Fruit fly (Drosophila melanogaster): ENCODE data around the gene CG9215.

The CG9215 gene

DNA sequence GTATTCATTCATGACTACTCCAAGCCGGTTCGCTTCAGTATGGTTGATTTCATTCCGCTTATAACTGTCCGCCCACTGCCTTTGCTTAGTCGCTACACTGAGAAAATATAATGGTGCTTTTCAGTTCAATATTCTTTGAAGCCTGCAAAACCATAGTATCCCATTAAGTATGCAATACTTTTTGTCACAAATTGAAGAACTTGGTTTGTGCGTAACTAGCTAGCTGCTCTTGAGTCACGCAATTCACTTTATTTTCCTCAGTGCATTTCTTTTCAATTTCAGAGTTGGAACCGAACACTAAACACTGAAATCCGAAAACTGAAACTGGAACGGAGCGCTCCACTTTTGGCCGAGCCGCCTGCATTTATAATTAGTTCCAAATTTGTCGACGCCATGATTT lies 17.0 kb upstream of the CG9215 start (continued):
- TF ChIP-seq CG15269 (tag; optimal IDR thresholded peaks at IDR 0.05): peak; percentile 74
- peak; percentile 74 for TF ChIP-seq CG17328 (GFP tag; IDR thresholded peaks at IDR 0.05)
- TF ChIP-seq Atf-2 (GFP tag; optimal IDR thresholded peaks at IDR 0.05): peak; percentile 32
- TF ChIP-seq CG12104 (GFP tag; optimal IDR thresholded peaks at IDR 0.05): no peak
- peak; percentile 68 for TF ChIP-seq grau (tag; optimal IDR thresholded peaks at IDR 0.05)
- peak; percentile 31 for TF ChIP-seq CG31365 (tag; optimal IDR thresholded peaks at IDR 0.05)
- TF ChIP-seq tna (GFP tag; IDR thresholded peaks at IDR 0.05; ENCODE audit: partially characterized antibody): no peak
- no peak for TF ChIP-seq mirr (GFP tag; optimal IDR thresholded peaks at IDR 0.05)
- TF ChIP-seq CG4404 (GFP tag; IDR thresholded peaks at IDR 0.05): 0 out of 2 replicates have a peak, but pooled peaks have one; percentile 17
- TF ChIP-seq Awh (GFP tag; IDR thresholded peaks at IDR 0.05): no peak
- TF ChIP-seq Nf-YB (GFP tag; optimal IDR thresholded peaks at IDR 0.05): no peak
- no peak for TF ChIP-seq Lhr (GFP tag; optimal IDR thresholded peaks at IDR 0.05)
- peak; percentile 77 for TF ChIP-seq CG14441 (GFP tag; IDR thresholded peaks at IDR 0.05)
- TF ChIP-seq Dll (GFP tag; IDR thresholded peaks at IDR 0.05; ENCODE audit: partially characterized antibody): no peak
- TF ChIP-seq Hr3 (GFP tag; optimal IDR thresholded peaks at IDR 0.05): peak; percentile 34
- TF ChIP-seq run (tag; optimal IDR thresholded peaks at IDR 0.05): no peak
- no peak for TF ChIP-seq pros (GFP tag; optimal IDR thresholded peaks at IDR 0.05)
- peak; percentile 97 for TF ChIP-seq Med (GFP tag)
- TF ChIP-seq Taf1 (GFP tag; IDR thresholded peaks at IDR 0.05): no peak
- no peak for TF ChIP-seq CG9437 (GFP tag; optimal IDR thresholded peaks at IDR 0.05)
- TF ChIP-seq CG3281 (GFP tag; optimal IDR thresholded peaks at IDR 0.05): peak; percentile 8
- no peak for TF ChIP-seq prd (optimal IDR thresholded peaks at IDR 0.05)
- TF ChIP-seq prd (GFP tag; IDR thresholded peaks at IDR 0.05): peak; percentile 64
- peak; percentile 75 for TF ChIP-seq Rfx (GFP tag; IDR thresholded peaks at IDR 0.05)
- peak; percentile 23 for TF ChIP-seq CG1529 (GFP tag; optimal IDR thresholded peaks at IDR 0.05)
- no peak for TF ChIP-seq jigr1 (GFP tag; IDR thresholded peaks at IDR 0.05)

DNA sequence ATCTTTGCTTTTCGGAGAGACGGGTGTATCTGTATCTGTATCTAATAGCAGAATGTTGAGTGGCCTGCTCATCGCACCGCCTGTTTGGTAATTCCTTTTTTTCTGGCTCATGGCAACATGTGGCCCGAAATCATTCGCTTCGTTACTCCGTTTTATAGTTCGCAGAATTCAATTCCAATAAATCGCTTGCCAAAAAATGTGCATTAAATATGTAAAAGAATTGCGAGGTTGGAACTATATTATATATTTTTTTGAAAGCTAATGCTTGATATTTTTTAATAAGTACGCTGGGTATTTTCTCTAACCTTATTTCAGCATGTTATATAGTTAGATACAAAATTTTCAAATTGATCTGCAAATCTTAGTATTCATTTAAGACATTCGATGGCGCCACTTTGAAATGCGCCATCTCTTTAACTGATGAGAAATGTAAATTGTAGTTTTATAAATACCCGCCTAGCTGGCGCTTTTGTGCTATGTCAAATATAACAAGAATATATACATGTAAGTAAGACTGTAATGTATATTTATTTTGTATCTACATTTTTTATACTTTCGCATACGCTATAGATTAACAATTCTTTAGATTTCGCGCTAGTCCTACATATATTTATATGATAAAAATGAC lies 11.7 kb upstream of the CG9215 start:
- TF ChIP-seq p53 (GFP tag; optimal IDR thresholded peaks at IDR 0.05): no peak
- no peak for TF ChIP-seq CG10565 (GFP tag; optimal IDR thresholded peaks at IDR 0.05)
- TF ChIP-seq CG4360 (GFP tag; IDR thresholded peaks at IDR 0.05): no peak
- no peak for TF ChIP-seq Dll (GFP tag; IDR thresholded peaks at IDR 0.05; ENCODE audit: partially characterized antibody)
- peak; percentile 17; the same call in 1 of the 2 replicates for TF ChIP-seq Rx (GFP tag; IDR thresholded peaks at IDR 0.05)
- no peak for TF ChIP-seq CG1792 (GFP tag; optimal IDR thresholded peaks at IDR 0.05)
- TF ChIP-seq wek (GFP tag; optimal IDR thresholded peaks at IDR 0.05): no peak
- peak; percentile 73 for TF ChIP-seq Ptx1 (GFP tag; IDR thresholded peaks at IDR 0.05)
- no peak for TF ChIP-seq CG2202 (tag; optimal IDR thresholded peaks at IDR 0.05)
- no peak for TF ChIP-seq crc (GFP tag; optimal IDR thresholded peaks at IDR 0.05)
- TF ChIP-seq CG7963 (GFP tag; IDR thresholded peaks at IDR 0.05; ENCODE audit: partially characterized antibody): no peak
- TF ChIP-seq CG10366 (GFP tag; IDR thresholded peaks at IDR 0.05): peak; percentile 20
- no peak for TF ChIP-seq tna (GFP tag; IDR thresholded peaks at IDR 0.05; ENCODE audit: partially characterized antibody)
- TF ChIP-seq ems (GFP tag; optimal IDR thresholded peaks at IDR 0.05): no peak
- no peak for TF ChIP-seq fru (optimal IDR thresholded peaks at IDR 0.05)
- TF ChIP-seq Elba2 (GFP tag; optimal IDR thresholded peaks at IDR 0.05): no peak
- no peak for TF ChIP-seq trh (GFP tag; optimal IDR thresholded peaks at IDR 0.05)
- no peak for TF ChIP-seq tio (GFP tag; optimal IDR thresholded peaks at IDR 0.05)
- TF ChIP-seq corto (GFP tag; optimal IDR thresholded peaks at IDR 0.05): no peak
- no peak for TF ChIP-seq shn (GFP tag; optimal IDR thresholded peaks at IDR 0.05)
- no peak for TF ChIP-seq Lim3 (GFP tag; IDR thresholded peaks at IDR 0.05)
- TF ChIP-seq CG30403 (GFP tag; optimal IDR thresholded peaks at IDR 0.05): peak; percentile 23
- peak; percentile 39; the same call in 1 of the 2 replicates for TF ChIP-seq onecut (GFP tag; IDR thresholded peaks at IDR 0.05)
- TF ChIP-seq CG8765 (GFP tag; IDR thresholded peaks at IDR 0.05): no peak; the same call in 1 of the 2 replicates
- TF ChIP-seq toy (GFP tag; IDR thresholded peaks at IDR 0.05): no peak
- TF ChIP-seq CG12104 (GFP tag; optimal IDR thresholded peaks at IDR 0.05): no peak
- TF ChIP-seq CG17361 (GFP tag; IDR thresholded peaks at IDR 0.05): no peak
- peak; percentile 29; the same call in 1 of the 2 replicates for TF ChIP-seq ato (GFP tag; IDR thresholded peaks at IDR 0.05; ENCODE audit: partially characterized antibody)
- TF ChIP-seq CG13296 (GFP tag; optimal IDR thresholded peaks at IDR 0.05): no peak

Measured in whole organism, embryonic.